Fruit fly (Drosophila melanogaster) whole organism, wandering third instar larva: ENCODE results near the gene CG5555.

ENCODE experiments used
- Abd-B ChIP-seq: fragments of >200 bp; optimal IDR thresholded peaks from 2 replicates; lab custom pipeline; 2017; ENCODE audit warnings: missing biosample characterization, missing genetic modification characterization
- CG32264 ChIP-seq: fragments of 200-800 bp; sonication (Bioruptor generic); optimal IDR thresholded peaks from 2 replicates; lab custom pipeline; 2016; ENCODE audit warnings: missing biosample characterization, missing genetic modification characterization
- CG9705 ChIP-seq: fragments of 200-800 bp; sonication (Bioruptor generic); optimal IDR thresholded peaks from 2 replicates; lab custom pipeline; 2018; ENCODE audit warnings: missing biosample characterization, mild to moderate bottlenecking, missing genetic modification characterization
- CrebA ChIP-seq: fragments of 200-800 bp; sonication (Bioruptor generic); optimal IDR thresholded peaks from 2 replicates; lab custom pipeline; 2016; ENCODE audit warnings: missing biosample characterization, mild to moderate bottlenecking, missing genetic modification characterization, borderline replicate concordance
- Dfd ChIP-seq: fragments of >200 bp; optimal IDR thresholded peaks from 2 replicates; lab custom pipeline; 2017; ENCODE audit warnings: missing biosample characterization, missing genetic modification characterization
- Dif ChIP-seq: fragments of 200-275, 200-300 bp; sonication (Bioruptor generic); optimal IDR thresholded peaks from 2 replicates; lab custom pipeline; 2018; ENCODE audit warnings: missing biosample characterization, missing genetic modification characterization; ENCODE audit not compliant: partially characterized antibody
- GATAd ChIP-seq: sonication (Bioruptor generic); optimal IDR thresholded peaks from 2 replicates; lab custom pipeline; 2016; ENCODE audit warnings: missing biosample characterization, missing genetic modification characterization
- HLH106 ChIP-seq: fragments of 200-800 bp; optimal IDR thresholded peaks from 3 replicates; lab custom pipeline; 2019; ENCODE audit warnings: missing biosample characterization, mild to moderate bottlenecking, missing genetic modification characterization, moderate library complexity
- Hnf4 ChIP-seq: fragments of 200-800 bp; sonication (Bioruptor generic); optimal IDR thresholded peaks from 2 replicates; lab custom pipeline; 2016; ENCODE audit warnings: missing biosample characterization, mild to moderate bottlenecking, missing genetic modification characterization
- Hr78 ChIP-seq: fragments of >200 bp; optimal IDR thresholded peaks from 2 replicates; lab custom pipeline; 2017; ENCODE audit warnings: missing biosample characterization, missing genetic modification characterization
- Hr83 ChIP-seq: fragments of 200-300 bp; sonication (Bioruptor generic); optimal IDR thresholded peaks from 2 replicates; lab custom pipeline; 2016; ENCODE audit warnings: missing biosample characterization, mild to moderate bottlenecking, missing genetic modification characterization, moderate library complexity; ENCODE audit not compliant: poor library complexity, severe bottlenecking
- Jra ChIP-seq: sonication (Bioruptor generic); optimal IDR thresholded peaks from 2 replicates; lab custom pipeline; 2016; ENCODE audit warnings: missing biosample characterization, missing genetic modification characterization
- Mio ChIP-seq: sonication (Bioruptor generic); optimal IDR thresholded peaks from 2 replicates; lab custom pipeline; 2016; ENCODE audit warnings: missing biosample characterization, missing genetic modification characterization
- Myc ChIP-seq: fragments of >200 bp; optimal IDR thresholded peaks from 2 replicates; lab custom pipeline; 2017
- N ChIP-seq: fragments of >200 bp; optimal IDR thresholded peaks from 2 replicates; lab custom pipeline; 2018; ENCODE audit warnings: missing biosample characterization, missing external identifiers, missing genetic modification characterization
- OdsH ChIP-seq: fragments of 200-800 bp; sonication (Bioruptor generic); optimal IDR thresholded peaks from 2 replicates; lab custom pipeline; 2016; ENCODE audit warnings: missing biosample characterization, mild to moderate bottlenecking, missing genetic modification characterization
- Rel ChIP-seq, 2 experiments: fragments of 200-800 bp; sonication (Bioruptor generic) in 1 of 2; optimal IDR thresholded peaks; 2 replicates in 1 of 2; 3 replicates in 1 of 2; lab custom pipeline; 2016 to 2019; ENCODE audit warnings: mild to moderate bottlenecking in 2 of 2, missing biosample characterization in 2 of 2, missing genetic modification characterization in 2 of 2, moderate library complexity in 1 of 2
- Sp1 ChIP-seq: fragments of 200-800 bp; sonication (Bioruptor generic); optimal IDR thresholded peaks from 3 replicates; lab custom pipeline; 2019; ENCODE audit warnings: missing biosample characterization, mild to moderate bottlenecking, missing genetic modification characterization, moderate library complexity
- Vsx2 ChIP-seq: fragments of 200-300, 225-300 bp; sonication (Bioruptor generic); optimal IDR thresholded peaks from 2 replicates; lab custom pipeline; 2018; ENCODE audit warnings: missing biosample characterization, missing genetic modification characterization; ENCODE audit not compliant: partially characterized antibody
- br ChIP-seq: fragments of 200-800 bp; sonication (Bioruptor generic); optimal IDR thresholded peaks from 2 replicates; lab custom pipeline; 2016; ENCODE audit warnings: missing biosample characterization, missing genetic modification characterization
- brk ChIP-seq: fragments of 200-800 bp; sonication (Bioruptor generic); optimal IDR thresholded peaks from 2 replicates; lab custom pipeline; 2016; ENCODE audit warnings: missing biosample characterization, mild to moderate bottlenecking, missing genetic modification characterization
- dl ChIP-seq, 2 experiments: fragments of 175-275, 200-275 bp in 1 of 2; fragments of 200-275 bp in 1 of 2; sonication (Bioruptor generic); optimal IDR thresholded peaks; lab custom pipeline; 2018; ENCODE audit warnings: mild to moderate bottlenecking in 2 of 2, missing biosample characterization in 2 of 2, missing genetic modification characterization in 2 of 2, moderate library complexity in 2 of 2; ENCODE audit not compliant: partially characterized antibody in 2 of 2, insufficient read depth in 1 of 2
- dmrt93B ChIP-seq: fragments of 200-800 bp; sonication (Bioruptor generic); optimal IDR thresholded peaks from 2 replicates; lab custom pipeline; 2018; ENCODE audit warnings: missing biosample characterization, mild to moderate bottlenecking, missing genetic modification characterization
- dsf ChIP-seq: sonication (Bioruptor generic); optimal IDR thresholded peaks from 2 replicates; lab custom pipeline; 2016; ENCODE audit warnings: missing biosample characterization, missing genetic modification characterization, borderline replicate concordance
- ey ChIP-seq: fragments of 200-800 bp; sonication (Bioruptor generic); optimal IDR thresholded peaks from 2 replicates; lab custom pipeline; 2016; ENCODE audit warnings: missing biosample characterization, missing genetic modification characterization
- foxo ChIP-seq, 2 experiments: fragments of 200-800 bp; sonication (Bioruptor generic); optimal IDR thresholded peaks; 2 replicates in 1 of 2; 3 replicates in 1 of 2; lab custom pipeline; 2016 to 2017; ENCODE audit warnings: missing biosample characterization in 2 of 2, missing genetic modification characterization in 2 of 2
- fru ChIP-seq: fragments of 200-800 bp; sonication (Bioruptor generic); optimal IDR thresholded peaks from 3 replicates; lab custom pipeline; 2016; ENCODE audit warnings: missing biosample characterization, mild to moderate bottlenecking, missing genetic modification characterization
- h ChIP-seq: fragments of 200-800 bp; sonication (Bioruptor generic); optimal IDR thresholded peaks from 3 replicates; lab custom pipeline; 2016; ENCODE audit warnings: missing biosample characterization, mild to moderate bottlenecking, missing genetic modification characterization
- jim ChIP-seq: fragments of 175-275, 200-325 bp; sonication (Bioruptor generic); optimal IDR thresholded peaks from 2 replicates; lab custom pipeline; 2016; ENCODE audit warnings: missing biosample characterization, mild to moderate bottlenecking, missing genetic modification characterization
- lola ChIP-seq: fragments of >200 bp; optimal IDR thresholded peaks from 2 replicates; lab custom pipeline; 2017; ENCODE audit warnings: missing biosample characterization, missing genetic modification characterization
- pan ChIP-seq: fragments of >200 bp; optimal IDR thresholded peaks from 2 replicates; lab custom pipeline; 2017
- psq ChIP-seq: fragments of 200-800 bp; sonication (Bioruptor generic); optimal IDR thresholded peaks from 3 replicates; lab custom pipeline; 2017; ENCODE audit warnings: missing biosample characterization, mild to moderate bottlenecking, missing genetic modification characterization, moderate library complexity
- rgr ChIP-seq: fragments of 200-800 bp; sonication (Bioruptor generic); optimal IDR thresholded peaks from 3 replicates; lab custom pipeline; 2016; ENCODE audit warnings: missing biosample characterization, mild to moderate bottlenecking, missing genetic modification characterization
- sage ChIP-seq: fragments of 200-800 bp; sonication (Bioruptor generic); optimal IDR thresholded peaks from 2 replicates; lab custom pipeline; 2016; ENCODE audit warnings: missing biosample characterization, mild to moderate bottlenecking, missing genetic modification characterization
- sv ChIP-seq: fragments of 200-800 bp; sonication (Bioruptor generic); optimal IDR thresholded peaks from 3 replicates; lab custom pipeline; 2016; ENCODE audit warnings: missing biosample characterization, missing genetic modification characterization
- tai ChIP-seq: sonication (Bioruptor generic); optimal IDR thresholded peaks from 2 replicates; lab custom pipeline; 2016; ENCODE audit warnings: missing biosample characterization, missing genetic modification characterization
- usp ChIP-seq: fragments of >200 bp; optimal IDR thresholded peaks from 2 replicates; lab custom pipeline; 2017; ENCODE audit warnings: missing biosample characterization, missing genetic modification characterization
- woc ChIP-seq: sonication (Bioruptor generic); optimal IDR thresholded peaks from 2 replicates; lab custom pipeline; 2016; ENCODE audit warnings: missing biosample characterization, mild to moderate bottlenecking, missing genetic modification characterization

Gene CG5555

dm6 chr3R:19151848-19152787 is 28.2 kb downstream of the CG5555 start (continued):
- TF ChIP-seq Vsx2 (GFP tag; lab: Kevin White, UChicago), result no peak

- TF ChIP-seq psq (GFP tag; lab: Kevin White, UChicago) (no peak), fru (GFP tag; lab: Kevin White, UChicago) (peak; percentile 81)
Measured at dm6 chr3R:19150856-19151651, 29.3 kb downstream of the CG5555 start.

dm6 chr3R:19147511-19148239 is 32.7 kb downstream of the CG5555 start, which contains the start of gene Ppcs:
Gene Ppcs (minus strand): TSS chr3R:19147910.
- TF ChIP-seq Vsx2 (GFP tag; lab: Kevin White, UChicago) (peak; percentile 76), br (peak; percentile 77), Myc (lab: Kevin White, UChicago) (peak; percentile 69), rgr (GFP tag; lab: Kevin White, UChicago) (peak; percentile 65), GATAd (GFP tag; lab: Kevin White, UChicago) (no peak), Hr78 (GFP tag; lab: Kevin White, UChicago) (no peak), sage (GFP tag; lab: Kevin White, UChicago) (no peak), OdsH (GFP tag; lab: Kevin White, UChicago) (peak; percentile 71), lola (GFP tag; lab: Kevin White, UChicago) (no peak), ey (GFP tag; lab: Kevin White, UChicago) (peak; percentile 63), pan (lab: Kevin White, UChicago) (no peak), psq (GFP tag; lab: Kevin White, UChicago) (peak; percentile 51), dmrt93B (GFP tag; lab: Kevin White, UChicago) (peak; percentile 78), CG9705 (GFP tag; lab: Kevin White, UChicago) (peak; percentile 79), Hr83 (GFP tag; lab: Kevin White, UChicago) (peak; percentile 22), sv (GFP tag; lab: Kevin White, UChicago) (peak; percentile 57), brk (peak; percentile 51), Abd-B (no peak), dsf (GFP tag; lab: Kevin White, UChicago) (no peak), woc (GFP tag; lab: Kevin White, UChicago) (peak; percentile 66), Mio (GFP tag; lab: Kevin White, UChicago) (no peak), Jra (GFP tag; lab: Kevin White, UChicago) (peak; percentile 66), tai (GFP tag; lab: Kevin White, UChicago) (peak; percentile 76), CG32264 (peak; percentile 4), N (no peak), fru (GFP tag; lab: Kevin White, UChicago) (peak; percentile 71), Hnf4 (GFP tag; lab: Kevin White, UChicago) (peak; percentile 95), CrebA (GFP tag; lab: Kevin White, UChicago) (no peak), h (GFP tag; lab: Kevin White, UChicago) (peak; percentile 85), Rel (GFP tag; optimal IDR thresholded peaks at IDR 0.05; lab: Kevin White, UChicago) (no peak), Rel (tag; optimal IDR thresholded peaks at IDR 0.05; lab: Kevin White, UChicago) (no peak), foxo (GFP tag; optimal IDR thresholded peaks at IDR 0.05; lab: Kevin White, UChicago) (peak in 1 of 2 experiments; percentile 76), jim (GFP tag; lab: Kevin White, UChicago) (peak; percentile 62), Sp1 (peak; percentile 57), dl (GFP tag; optimal IDR thresholded peaks at IDR 0.05; lab: Kevin White, UChicago; ENCODE audit: insufficient read depth in 1 of 2, partially characterized antibody in 2 of 2) (peak in 1 of 2 experiments; percentile 79), usp (no peak), HLH106 (tag; lab: Kevin White, UChicago) (peak; percentile 70), Dif (GFP tag; lab: Kevin White, UChicago) (peak; percentile 85), Dfd (GFP tag; lab: Kevin White, UChicago) (no peak)
